Worm (Caenorhabditis elegans): ENCODE measurements around the gene nra-4.

DNA sequence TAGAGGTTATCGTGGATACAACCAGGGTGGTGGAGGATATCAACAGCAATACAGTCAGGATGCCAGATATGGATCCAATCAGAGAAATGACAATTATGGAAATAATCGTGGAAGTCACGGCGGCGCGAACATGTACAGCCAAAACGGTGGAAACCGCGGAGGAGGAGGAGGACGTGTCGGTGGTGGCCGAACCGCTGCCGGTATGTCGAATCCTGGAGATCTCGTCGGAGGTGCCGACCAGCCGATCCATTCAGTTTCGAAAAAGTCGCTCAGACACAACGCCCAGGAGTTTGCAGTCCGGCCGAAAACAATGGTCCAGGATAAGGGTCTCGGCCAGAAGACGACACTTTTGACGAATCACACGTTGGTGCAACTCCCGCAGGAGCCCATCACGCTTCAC is 39.3 kb downstream of the nra-4 start:
- TF ChIP-seq dpl-1 (GFP tag; optimal IDR thresholded peaks at IDR 0.05) (no peak), repo-1 (tag; optimal IDR thresholded peaks at IDR 0.05) (no peak), rpc-1 (optimal IDR thresholded peaks at IDR 0.05) (no peak), rpc-1 (tag; optimal IDR thresholded peaks at IDR 0.05) (no peak), ceh-79 (tag; optimal IDR thresholded peaks at IDR 0.05) (no peak), snpc-1.3 (tag; optimal IDR thresholded peaks at IDR 0.05; ENCODE audit: insufficient read depth) (no peak), pha-4 (tag; optimal IDR thresholded peaks at IDR 0.05) (no peak), T07F8.4 (tag; optimal IDR thresholded peaks at IDR 0.05) (no peak)

Data from whole organism, young adult.